Worm (Caenorhabditis elegans): Measurements from ENCODE around the gene F49E8.6.

Gene F49E8.6

DNA sequence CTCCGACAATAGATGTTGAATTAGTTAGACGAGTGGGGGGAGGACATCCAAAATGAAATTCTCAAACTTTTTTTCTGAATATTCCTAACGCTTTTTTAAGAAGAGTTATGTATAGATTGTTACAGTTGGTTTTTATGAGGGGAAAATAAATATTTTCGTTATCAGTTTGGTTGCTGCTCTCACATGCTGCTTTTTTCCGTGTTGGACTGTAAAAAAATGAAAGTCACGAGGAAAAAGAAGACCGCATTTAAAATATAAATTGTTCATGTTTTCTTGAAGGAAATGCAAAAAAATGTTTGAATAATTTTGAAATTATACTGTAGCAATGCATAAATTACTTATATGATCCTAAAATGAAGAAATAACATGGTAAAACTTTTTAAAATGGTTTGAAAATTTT, 33.6 kb downstream of the F49E8.6 start:
- TF ChIP-seq sem-4 (tag; optimal IDR thresholded peaks at IDR 0.05) (no peak), crh-2 (tag; optimal IDR thresholded peaks at IDR 0.05) (peak; percentile 6), sma-9 (GFP tag; optimal IDR thresholded peaks at IDR 0.05) (peak; percentile 7), sma-9 (tag; optimal IDR thresholded peaks at IDR 0.05) (no peak)

DNA sequence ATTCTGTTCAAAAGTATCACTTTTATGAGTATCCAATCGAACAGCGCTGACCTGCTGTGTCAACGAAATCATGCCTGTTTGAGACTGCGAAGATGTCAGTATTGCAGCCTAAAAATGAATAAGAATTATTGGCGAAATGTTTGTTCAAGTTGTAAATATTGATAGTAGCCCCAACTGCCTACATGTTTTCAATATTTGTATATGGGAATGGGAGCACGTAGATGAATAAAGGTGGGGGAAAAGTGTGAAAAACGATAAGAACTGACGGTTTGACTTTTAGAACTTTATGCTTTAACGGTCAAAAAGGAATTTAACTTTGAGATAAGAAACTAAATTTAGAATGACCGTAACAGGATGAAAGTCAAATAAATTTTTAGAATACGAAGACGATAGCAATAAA, 34.2 kb downstream of the F49E8.6 start:
- TF ChIP-seq fos-1 (tag; optimal IDR thresholded peaks at IDR 0.05) (peak; percentile 58), nhr-21 (tag; optimal IDR thresholded peaks at IDR 0.05) (no peak)

DNA sequence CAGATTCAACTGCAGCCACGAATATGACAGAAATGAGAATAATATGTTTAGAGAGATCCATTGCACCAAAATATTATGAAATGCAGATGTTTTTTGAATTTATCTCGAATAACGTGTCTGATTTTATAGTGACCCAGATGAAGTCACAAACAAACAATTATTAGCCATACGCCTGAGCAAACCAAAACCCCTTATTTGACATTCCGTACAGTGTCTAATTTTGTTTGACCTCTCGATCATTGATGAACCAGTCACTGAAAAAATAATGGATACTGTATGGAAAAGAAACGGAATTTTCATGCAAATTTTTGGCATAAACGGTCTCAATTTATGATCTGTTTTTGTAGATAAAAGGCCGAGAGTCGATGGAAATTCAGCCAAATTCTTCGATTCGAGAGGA, 38.3 kb downstream of the F49E8.6 start, which contains the start of the genes R05G6.9 and R05G6.3:
Gene R05G6.9, minus strand, starts transcription at position 101 of the 400 bp plus-strand sequence.
Gene R05G6.3, plus strand, starts transcription at position 386 of the 400 bp plus-strand sequence.
- TF ChIP-seq dmd-4 (tag; optimal IDR thresholded peaks at IDR 0.05) (no peak), aly-2 (tag; optimal IDR thresholded peaks at IDR 0.05) (no peak), C34F6.9 (tag; optimal IDR thresholded peaks at IDR 0.05) (no peak), Y55F3AM.14 (GFP tag; optimal IDR thresholded peaks at IDR 0.05) (no peak), elt-3 (tag; optimal IDR thresholded peaks at IDR 0.05) (no peak)

DNA sequence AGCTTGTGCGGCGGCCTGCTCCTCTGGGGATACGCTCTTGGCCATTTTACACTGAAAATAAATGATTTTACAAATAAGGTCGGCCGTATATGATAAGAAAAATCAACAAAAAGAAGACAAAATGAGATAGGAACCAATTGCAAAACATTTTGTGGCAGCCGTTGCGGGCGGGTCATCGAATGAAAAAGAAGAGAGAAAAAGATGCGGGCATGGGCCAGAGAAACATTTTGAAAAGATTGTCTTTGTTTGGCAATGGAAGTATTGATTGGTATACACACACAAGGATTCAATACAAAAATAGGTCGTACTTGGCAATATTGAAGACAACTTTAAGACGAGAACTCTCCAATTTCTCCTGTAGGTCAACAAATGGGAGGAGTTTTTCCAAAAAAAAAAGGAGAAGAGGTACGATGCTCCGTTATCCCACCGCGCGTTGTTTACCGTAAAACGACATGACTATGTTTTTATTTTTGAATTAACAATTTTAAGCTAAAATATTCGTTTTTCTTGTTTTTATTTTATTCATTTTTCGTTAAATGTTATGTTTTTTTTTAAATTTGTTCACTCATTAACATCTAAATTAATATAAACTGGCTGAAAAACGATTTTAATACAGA, 41.7 kb downstream of the F49E8.6 start, which contains the start of the genes plc-4 and R05G6.4:
Gene plc-4, minus strand, starts transcription at position 51 of the 617 bp plus-strand sequence.
Gene R05G6.4, plus strand, starts transcription at position 617 of the 617 bp plus-strand sequence.
- TF ChIP-seq F13H6.1 (tag; optimal IDR thresholded peaks at IDR 0.05) (peak; percentile 11), unc-55 (GFP tag; optimal IDR thresholded peaks at IDR 0.05) (peak; percentile 49), skn-1 (tag; optimal IDR thresholded peaks at IDR 0.05) (no peak), crh-2 (tag; optimal IDR thresholded peaks at IDR 0.05) (peak; percentile 39), lsy-2 (tag; optimal IDR thresholded peaks at IDR 0.05) (peak in 1 of 2 experiments; percentile 55), C34F6.9 (tag; optimal IDR thresholded peaks at IDR 0.05) (peak; percentile 61), gmeb-1 (tag; optimal IDR thresholded peaks at IDR 0.05) (peak; percentile 40), nhr-25 (tag; optimal IDR thresholded peaks at IDR 0.05) (peak; percentile 18), blmp-1 (tag; optimal IDR thresholded peaks at IDR 0.05; ENCODE audit: insufficient read depth) (no peak), R02D3.7 (tag; optimal IDR thresholded peaks at IDR 0.05) (peak; percentile 81), nhr-129 (tag; optimal IDR thresholded peaks at IDR 0.05) (peak; percentile 65)

DNA sequence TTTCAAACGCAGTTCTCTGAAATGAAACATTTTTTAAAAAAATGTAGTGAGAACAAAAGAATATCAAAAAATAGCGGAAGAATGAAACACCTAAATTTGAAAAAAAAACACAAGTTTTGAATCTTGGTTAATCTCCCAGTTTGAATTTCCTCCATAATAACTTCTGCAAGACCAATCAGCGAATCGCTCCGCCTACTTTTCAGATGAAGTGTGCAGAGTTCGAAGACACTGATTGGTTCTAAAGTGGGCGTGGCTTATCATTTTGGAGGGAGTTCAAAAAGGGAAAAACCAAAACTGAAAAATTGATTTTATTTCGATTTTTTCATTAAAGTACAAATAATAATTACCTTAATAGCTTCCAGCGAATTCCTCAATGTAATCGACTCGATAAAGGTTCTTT, 43.6 kb downstream of the F49E8.6 start:
- no peak for TF ChIP-seq peb-1 (tag; optimal IDR thresholded peaks at IDR 0.05)
- TF ChIP-seq egl-27 (tag; optimal IDR thresholded peaks at IDR 0.05): no peak
- no peak for TF ChIP-seq ztf-11 (tag; optimal IDR thresholded peaks at IDR 0.05)

DNA sequence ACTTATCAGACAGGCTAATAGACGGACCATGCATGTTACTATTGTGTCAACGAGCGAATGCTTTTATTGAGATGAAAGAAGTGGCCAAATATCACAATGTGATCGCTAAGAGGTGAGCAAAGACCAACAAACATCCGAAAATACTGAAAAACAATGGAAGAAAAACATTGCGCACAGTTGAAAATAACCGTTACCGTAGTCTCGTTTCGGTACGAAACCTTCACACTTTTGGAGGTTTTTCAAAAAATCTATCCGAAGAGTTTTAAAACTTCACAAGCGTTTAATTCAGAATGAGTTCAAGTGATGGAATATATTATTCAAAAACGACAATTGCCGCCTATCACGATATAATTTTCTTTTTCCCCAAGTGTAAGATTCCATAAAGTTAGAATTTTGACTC, 45.6 kb downstream of the F49E8.6 start:
- peak in 1 of 2 experiments; percentile 87 for TF ChIP-seq lsy-2 (tag; optimal IDR thresholded peaks at IDR 0.05)
- no peak for TF ChIP-seq nhr-21 (tag; optimal IDR thresholded peaks at IDR 0.05)

DNA sequence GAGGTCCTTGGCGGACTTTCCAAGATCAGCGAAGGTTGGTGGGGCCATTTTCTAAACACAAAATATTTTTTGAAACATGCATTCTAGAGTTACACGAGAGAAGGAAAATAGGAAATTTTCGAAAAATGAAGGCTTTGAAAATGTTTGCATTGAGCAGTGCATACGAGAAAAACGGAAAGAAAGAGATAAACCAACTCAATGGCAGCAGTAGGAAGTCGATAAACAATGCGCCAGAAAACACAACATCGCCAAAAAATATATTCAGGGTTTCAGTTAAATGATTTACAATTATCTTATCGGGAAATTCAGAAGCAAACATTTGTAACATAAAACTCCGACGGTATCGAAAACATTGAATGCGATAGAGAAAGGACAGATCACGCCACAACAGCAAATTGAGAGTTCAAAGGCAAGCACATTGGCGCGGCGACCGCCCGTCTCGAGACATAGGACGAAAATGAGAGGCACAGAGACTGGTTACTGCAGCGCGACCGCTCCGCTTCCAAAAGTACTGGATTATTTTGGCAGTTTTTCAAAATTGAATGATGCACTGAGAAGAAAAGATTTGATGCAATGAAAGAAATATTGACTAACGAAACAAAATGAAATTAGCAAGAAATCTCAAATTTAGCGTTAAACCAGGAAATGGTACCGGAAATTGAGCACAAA, 46.5 kb downstream of the F49E8.6 start, which contains the start of the genes vdac-1 and R05G6.5:
Gene vdac-1, minus strand, starts transcription at position 51 of the 669 bp plus-strand sequence.
Gene R05G6.5, plus strand, starts transcription at position 527 of the 669 bp plus-strand sequence.
- TF ChIP-seq ztf-1 (GFP tag; conservative IDR thresholded peaks at IDR 0.05): no peak
- no peak for TF ChIP-seq dmd-4 (tag; optimal IDR thresholded peaks at IDR 0.05)
- TF ChIP-seq aly-2 (tag; optimal IDR thresholded peaks at IDR 0.05): no peak
- no peak for TF ChIP-seq ZK546.5 (tag; optimal IDR thresholded peaks at IDR 0.05)
- TF ChIP-seq F13H6.1 (tag; optimal IDR thresholded peaks at IDR 0.05): peak; percentile 81
- no peak for TF ChIP-seq mab-5 (tag; optimal IDR thresholded peaks at IDR 0.05)
- no peak for TF ChIP-seq alr-1 (tag; optimal IDR thresholded peaks at IDR 0.05)
- TF ChIP-seq ztf-11 (tag; optimal IDR thresholded peaks at IDR 0.05): no peak
- TF ChIP-seq sma-3 (GFP tag; optimal IDR thresholded peaks at IDR 0.05): peak; percentile 86
- no peak for TF ChIP-seq Y55F3AM.14 (GFP tag; optimal IDR thresholded peaks at IDR 0.05)
- peak; percentile 25 for TF ChIP-seq nhr-6 (tag; optimal IDR thresholded peaks at IDR 0.05)
- peak; percentile 51 for TF ChIP-seq ztf-4 (tag; optimal IDR thresholded peaks at IDR 0.05)
- peak; percentile 44 for TF ChIP-seq snpc-4 (tag; optimal IDR thresholded peaks at IDR 0.05)
- TF ChIP-seq nhr-11 (tag; optimal IDR thresholded peaks at IDR 0.05): no peak
- TF ChIP-seq mbf-1 (tag; optimal IDR thresholded peaks at IDR 0.05): no peak
- no peak for TF ChIP-seq unc-62 (GFP tag; optimal IDR thresholded peaks at IDR 0.05)
- TF ChIP-seq R02D3.7 (tag; optimal IDR thresholded peaks at IDR 0.05): no peak
- TF ChIP-seq sma-9 (GFP tag; optimal IDR thresholded peaks at IDR 0.05): peak; percentile 59
- TF ChIP-seq sma-9 (tag; optimal IDR thresholded peaks at IDR 0.05): no peak
- TF ChIP-seq peb-1 (tag; optimal IDR thresholded peaks at IDR 0.05): no peak
- no peak for TF ChIP-seq nhr-237 (tag; optimal IDR thresholded peaks at IDR 0.05)
- TF ChIP-seq ama-1 (optimal IDR thresholded peaks at IDR 0.05): peak; percentile 80
- no peak for TF ChIP-seq ceh-82 (tag; optimal IDR thresholded peaks at IDR 0.05)
- peak; percentile 74 for TF ChIP-seq nhr-21 (tag; optimal IDR thresholded peaks at IDR 0.05)
- TF ChIP-seq lin-39 (tag; optimal IDR thresholded peaks at IDR 0.05): no peak
- no peak for TF ChIP-seq nhr-23 (tag; optimal IDR thresholded peaks at IDR 0.05)

Data from whole organism, L2 larva.